Worm (Caenorhabditis elegans) whole organism, mixed stage, embryonic: ENCODE data around the gene C25E10.4.

Experiments
- ces-1 ChIP-seq: fragments of 150-350 bp; optimal IDR thresholded peaks from 2 replicates; lab custom pipeline; 2014; ENCODE audit warnings: missing biosample characterization, missing genetic modification reagents, missing genetic modification characterization
- mab-5 ChIP-seq: fragments of 150-350 bp; optimal IDR thresholded peaks from 2 replicates; lab custom pipeline; 2014; ENCODE audit warnings: missing biosample characterization, missing genetic modification characterization
- sptf-1 ChIP-seq: sonication (generic microtip); optimal IDR thresholded peaks from 2 replicates; lab custom pipeline; 2017; ENCODE audit warnings: mild to moderate bottlenecking, missing genetic modification characterization, moderate library complexity, missing compliant biosample characterization
- unc-39 ChIP-seq: fragments of 150-350 bp; optimal IDR thresholded peaks from 2 replicates; lab custom pipeline; 2014; ENCODE audit warnings: missing biosample characterization, missing genetic modification characterization
- ztf-11 ChIP-seq: fragments of 150-350 bp; optimal IDR thresholded peaks from 2 replicates; lab custom pipeline; 2014; ENCODE audit warnings: missing biosample characterization, missing genetic modification characterization

DNA sequence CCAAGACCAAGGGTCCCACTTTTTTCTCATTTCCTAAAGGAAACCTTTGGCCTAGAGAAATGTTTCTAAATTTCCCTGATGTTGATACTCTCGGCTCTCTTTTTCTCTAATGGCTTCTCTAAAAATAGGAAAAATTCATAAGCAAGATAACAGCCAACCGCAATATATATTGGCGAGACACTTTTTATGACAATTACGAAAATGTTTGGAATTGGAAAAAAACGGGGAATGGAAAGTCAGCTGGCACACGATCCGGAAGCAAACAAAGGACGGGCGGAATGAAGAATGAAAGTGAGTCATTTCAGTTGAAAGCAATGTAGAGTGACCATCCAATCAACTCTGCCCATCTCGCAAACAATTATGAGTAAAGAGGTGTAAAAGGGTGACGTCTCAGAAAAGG is 48.0 kb downstream of the C25E10.4 start:
- TF ChIP-seq sptf-1 (tag; lab: Kevin White, UChicago) (no peak), ces-1 (GFP tag; lab: Kevin White, UChicago) (no peak), unc-39 (no peak), mab-5 (tag; lab: Kevin White, UChicago) (no peak), ztf-11 (tag; lab: Kevin White, UChicago) (no peak)
